Fruit fly (Drosophila melanogaster): ENCODE measurements around the gene eEF1gamma.

Gene eEF1gamma

dm6 chr3R:29214982-29215533 lies 4.9 kb upstream of the eEF1gamma start (continued):
- TF ChIP-seq lmd (GFP tag; IDR thresholded peaks at IDR 0.05) (no peak), lbe (GFP tag; optimal IDR thresholded peaks at IDR 0.05) (peak; percentile 57), dpn (GFP tag; optimal IDR thresholded peaks at IDR 0.05) (no peak), exex (tag; optimal IDR thresholded peaks at IDR 0.05) (peak; percentile 60), wek (GFP tag; optimal IDR thresholded peaks at IDR 0.05) (no peak), CG11093 (GFP tag; IDR thresholded peaks at IDR 0.05) (no peak), Hr51 (GFP tag; optimal IDR thresholded peaks at IDR 0.05) (no peak), BEAF-32 (GFP tag; optimal IDR thresholded peaks at IDR 0.05) (peak; percentile 15), CG31441 (GFP tag; IDR thresholded peaks at IDR 0.05) (no peak), CG16863 (GFP tag; optimal IDR thresholded peaks at IDR 0.05) (no peak), NFAT (GFP tag; IDR thresholded peaks at IDR 0.05) (peak; percentile 66; the same call in 1 of the 2 replicates), corto (GFP tag; optimal IDR thresholded peaks at IDR 0.05) (no peak), crol (GFP tag; IDR thresholded peaks at IDR 0.05) (peak; percentile 27; the same call in 1 of the 2 replicates)

- TF ChIP-seq sr (GFP tag; IDR thresholded peaks at IDR 0.05): no peak
- TF ChIP-seq stwl (tag; optimal IDR thresholded peaks at IDR 0.05): no peak
- no peak for TF ChIP-seq bowl (GFP tag; IDR thresholded peaks at IDR 0.05)
- no peak for TF ChIP-seq Mes4 (GFP tag; optimal IDR thresholded peaks at IDR 0.05)
- no peak for TF ChIP-seq ab (GFP tag; optimal IDR thresholded peaks at IDR 0.05)
- TF ChIP-seq CG2712 (tag; optimal IDR thresholded peaks at IDR 0.05): no peak
- no peak for TF ChIP-seq fru (optimal IDR thresholded peaks at IDR 0.05)
- TF ChIP-seq CG11723 (GFP tag; optimal IDR thresholded peaks at IDR 0.05): no peak
- no peak for TF ChIP-seq Camta (GFP tag; optimal IDR thresholded peaks at IDR 0.05)
- no peak for TF ChIP-seq slou (GFP tag; optimal IDR thresholded peaks at IDR 0.05)
- no peak for TF ChIP-seq CG9727 (GFP tag; optimal IDR thresholded peaks at IDR 0.05)
- no peak for TF ChIP-seq jigr1 (GFP tag; IDR thresholded peaks at IDR 0.05)
- no peak for TF ChIP-seq Doc2 (GFP tag; IDR thresholded peaks at IDR 0.05)
- TF ChIP-seq Poxn (GFP tag; IDR thresholded peaks at IDR 0.05): no peak
- peak; percentile 12 for TF ChIP-seq CG12391 (tag; optimal IDR thresholded peaks at IDR 0.05)
- TF ChIP-seq tgo (GFP tag; IDR thresholded peaks at IDR 0.05): no peak
- TF ChIP-seq Usf (GFP tag; optimal IDR thresholded peaks at IDR 0.05): no peak
- no peak for TF ChIP-seq Ravus (GFP tag; IDR thresholded peaks at IDR 0.05)
- TF ChIP-seq CG33557 (GFP tag; optimal IDR thresholded peaks at IDR 0.05): no peak
- no peak for TF ChIP-seq CG18764 (GFP tag; optimal IDR thresholded peaks at IDR 0.05)
- TF ChIP-seq Dip2 (GFP tag; IDR thresholded peaks at IDR 0.05): no peak
- no peak for TF ChIP-seq oc (tag; optimal IDR thresholded peaks at IDR 0.05)
- no peak for TF ChIP-seq Awh (GFP tag; IDR thresholded peaks at IDR 0.05)
- TF ChIP-seq ham (GFP tag; IDR thresholded peaks at IDR 0.05): no peak
- no peak for TF ChIP-seq Xrp1 (GFP tag; IDR thresholded peaks at IDR 0.05)
- TF ChIP-seq Myb (GFP tag; optimal IDR thresholded peaks at IDR 0.05): no peak
- TF ChIP-seq Tbp (GFP tag; optimal IDR thresholded peaks at IDR 0.05): no peak
- no peak for TF ChIP-seq tap (tag; optimal IDR thresholded peaks at IDR 0.05)
- no peak for TF ChIP-seq onecut (GFP tag; IDR thresholded peaks at IDR 0.05)
- TF ChIP-seq Ada2b (GFP tag; IDR thresholded peaks at IDR 0.05): no peak
- TF ChIP-seq abd-A (tag; optimal IDR thresholded peaks at IDR 0.05): no peak
- TF ChIP-seq fu2 (GFP tag; optimal IDR thresholded peaks at IDR 0.05): no peak
- no peak for TF ChIP-seq CG17186 (GFP tag; optimal IDR thresholded peaks at IDR 0.05)
- no peak for TF ChIP-seq pho (GFP tag; optimal IDR thresholded peaks at IDR 0.05)
- no peak for TF ChIP-seq CG30431 (GFP tag; optimal IDR thresholded peaks at IDR 0.05)
- TF ChIP-seq CG7372 (GFP tag; IDR thresholded peaks at IDR 0.05): no peak
- TF ChIP-seq CG12155 (GFP tag; optimal IDR thresholded peaks at IDR 0.05): no peak
These were observed 4.1 kb upstream of the eEF1gamma start for dm6 chr3R:29215652-29216483.

All from whole organism, embryonic.